Worm (Caenorhabditis elegans) whole organism, L4/young adult: ENCODE data around the gene Y41C4A.32.

Experiments used
- W03F9.2 ChIP-seq: fragments of 150-350 bp; optimal IDR thresholded peaks from 2 replicates; lab custom pipeline; 2014; ENCODE audit warnings: missing biosample characterization, missing genetic modification characterization
- him-1 ChIP-seq: sonication (generic microtip); optimal IDR thresholded peaks from 2 replicates; lab custom pipeline; 2016; ENCODE audit warnings: missing genotype, missing genetic modification reagents, missing genetic modification characterization, missing compliant biosample characterization

DNA sequence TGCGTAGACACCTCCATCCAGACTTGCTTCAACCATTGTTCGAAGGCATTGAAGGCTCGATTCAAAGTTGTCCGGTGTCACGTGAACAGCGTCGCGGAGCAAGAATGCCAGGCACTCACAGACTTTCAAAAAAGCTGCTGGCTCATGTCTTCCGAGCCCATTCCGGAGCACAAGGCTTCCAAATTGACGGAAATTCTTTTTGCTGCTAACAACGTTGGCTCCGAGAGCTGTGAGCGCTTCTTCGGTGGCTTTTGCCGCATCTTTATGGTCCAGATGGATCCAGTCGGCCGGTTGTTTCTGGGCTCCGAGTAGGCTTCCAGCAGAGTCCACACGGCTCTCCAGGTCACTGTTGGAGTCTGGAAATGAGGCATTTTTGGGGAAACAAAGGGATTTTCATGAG lies 36.4 kb downstream of the Y41C4A.32 start:
- TF ChIP-seq him-1 (tag; lab: Kevin White, UChicago), result no peak
- no peak for TF ChIP-seq W03F9.2 (tag; lab: Kevin White, UChicago)
